Worm (Caenorhabditis elegans): Measurements from ENCODE around the gene rbm-7.

Gene rbm-7

ce11 chrIII:12931786-12932427 lies at the start of gene rbm-7:
rbm-7 (minus strand) TSS chrIII:12931867.
- no peak for TF ChIP-seq unc-62 (GFP tag; optimal IDR thresholded peaks at IDR 0.05)

DNA sequence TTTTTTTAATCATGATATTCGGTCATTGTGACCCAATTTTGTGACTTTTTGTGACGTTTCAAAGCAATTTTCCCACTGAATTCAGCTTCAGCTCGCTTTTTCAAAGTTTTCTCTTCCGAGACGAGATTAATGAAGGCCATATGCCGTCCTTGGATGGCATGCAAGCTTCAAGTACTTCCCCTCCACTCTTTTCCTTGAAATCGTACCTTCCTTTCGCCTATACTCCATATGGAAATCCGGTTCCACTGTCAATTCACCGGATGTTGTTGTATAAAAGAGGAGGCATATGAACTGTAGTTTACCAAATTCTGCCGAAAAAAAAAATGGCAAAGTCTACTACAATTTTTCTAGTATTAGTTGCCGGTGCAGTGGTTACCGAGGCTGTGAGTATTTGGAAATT lies 49.1 kb upstream of the rbm-7 start, which contains the start of gene ZK1010.4:
Gene ZK1010.4, plus strand, starts transcription at position 301 of the 400 bp plus-strand sequence.
- no peak for TF ChIP-seq unc-62 (GFP tag; optimal IDR thresholded peaks at IDR 0.05)

DNA sequence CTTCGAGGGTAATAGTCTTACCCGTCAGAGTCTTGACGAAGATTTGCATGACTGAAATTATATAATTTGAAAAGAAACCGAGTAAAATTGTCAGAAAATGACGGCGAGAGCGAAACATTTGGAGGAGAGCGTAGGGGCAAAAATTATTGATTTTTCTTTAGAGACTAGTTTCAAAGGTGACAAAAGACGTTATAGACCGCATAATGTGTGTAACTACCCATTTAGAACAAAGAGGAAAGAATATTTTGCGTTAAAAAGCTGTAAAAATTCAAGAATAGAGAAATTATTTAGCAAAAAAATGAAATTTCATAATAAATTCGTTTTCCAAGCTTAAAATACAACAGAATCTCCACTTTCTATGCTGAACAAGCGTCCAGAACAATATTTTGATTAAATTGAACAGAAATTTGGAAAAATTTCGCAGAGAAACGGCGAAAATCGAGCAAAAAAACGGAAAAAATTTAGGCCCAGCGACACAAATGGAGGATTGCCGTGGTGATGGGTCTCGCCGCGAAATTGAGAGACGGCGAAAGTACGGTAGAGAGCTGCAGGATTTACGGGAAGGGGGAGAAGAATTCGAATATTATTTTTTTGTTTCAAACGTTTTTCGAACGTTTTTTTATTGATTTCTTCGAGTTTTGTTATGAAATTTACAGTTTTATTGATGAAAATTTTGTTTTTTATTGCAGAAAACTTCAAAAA lies 47.0 kb upstream of the rbm-7 start, which contains the start of the genes ubq-2 and frg-1:
Gene ubq-2, minus strand, starts transcription at position 51 of the 702 bp plus-strand sequence.
Gene frg-1, plus strand, starts transcription at position 690 of the 702 bp plus-strand sequence.
- TF ChIP-seq unc-62 (GFP tag; optimal IDR thresholded peaks at IDR 0.05) = no peak

DNA sequence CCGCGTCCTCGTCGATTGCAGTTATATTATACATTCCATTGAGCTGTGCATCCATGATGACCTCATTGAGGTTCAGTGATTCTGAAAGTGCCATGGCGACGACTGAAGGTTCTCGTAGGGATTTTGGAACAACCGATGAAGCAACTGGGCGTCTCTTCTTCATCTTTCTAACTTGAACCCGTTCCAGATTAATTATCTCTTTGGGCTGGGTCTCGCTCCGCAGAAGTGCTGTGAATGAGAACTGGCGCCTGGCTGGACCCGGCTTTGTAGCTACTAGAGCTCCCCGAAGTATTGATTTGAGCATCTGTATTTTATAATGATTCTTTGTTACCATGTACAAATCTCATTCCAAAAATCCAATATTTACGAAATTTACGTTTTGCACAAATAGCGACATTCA lies 45.9 kb upstream of the rbm-7 start, which contains the start of gene ZK1010.2:
Gene ZK1010.2, minus strand, starts transcription at position 304 of the 400 bp plus-strand sequence.
- no peak for TF ChIP-seq unc-62 (GFP tag; optimal IDR thresholded peaks at IDR 0.05)

ce11 chrIII:12972398-12972797 lies 40.7 kb upstream of the rbm-7 start, which contains the start of gene bckd-1A:
bckd-1A (minus strand) TSS chrIII:12972498.
- no peak for TF ChIP-seq unc-62 (GFP tag; optimal IDR thresholded peaks at IDR 0.05)

DNA sequence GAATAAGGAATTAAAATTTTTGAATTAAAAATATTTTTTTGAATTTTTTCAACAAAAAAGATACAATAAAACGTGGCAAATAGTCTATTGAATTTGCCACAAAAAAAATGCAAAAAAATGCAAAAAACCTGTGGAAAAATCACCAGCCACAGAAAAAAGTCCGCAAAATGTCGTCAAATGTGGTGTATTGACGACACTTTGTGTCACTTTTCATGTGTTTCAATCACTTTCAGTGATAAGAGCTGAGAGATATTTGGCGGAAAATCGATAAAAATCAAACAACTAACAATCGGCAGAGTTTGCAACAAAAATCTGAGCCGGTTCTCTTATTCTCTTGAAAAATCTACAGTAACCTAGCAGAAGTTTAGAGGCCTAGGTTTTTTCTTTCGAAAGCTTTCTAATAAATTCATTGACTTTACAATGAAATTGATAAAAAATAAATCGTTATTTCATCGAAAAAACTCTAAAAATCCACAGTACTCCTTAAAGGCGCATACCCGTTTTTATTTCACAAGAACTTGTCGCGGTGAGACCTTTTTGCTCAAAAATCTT lies 40.2 kb upstream of the rbm-7 start:
- no peak for TF ChIP-seq unc-62 (GFP tag; optimal IDR thresholded peaks at IDR 0.05)

- TF ChIP-seq unc-62 (GFP tag; optimal IDR thresholded peaks at IDR 0.05) = no peak
These were observed 36.7 kb upstream of the rbm-7 start for ce11 chrIII:12968330-12968729.

DNA sequence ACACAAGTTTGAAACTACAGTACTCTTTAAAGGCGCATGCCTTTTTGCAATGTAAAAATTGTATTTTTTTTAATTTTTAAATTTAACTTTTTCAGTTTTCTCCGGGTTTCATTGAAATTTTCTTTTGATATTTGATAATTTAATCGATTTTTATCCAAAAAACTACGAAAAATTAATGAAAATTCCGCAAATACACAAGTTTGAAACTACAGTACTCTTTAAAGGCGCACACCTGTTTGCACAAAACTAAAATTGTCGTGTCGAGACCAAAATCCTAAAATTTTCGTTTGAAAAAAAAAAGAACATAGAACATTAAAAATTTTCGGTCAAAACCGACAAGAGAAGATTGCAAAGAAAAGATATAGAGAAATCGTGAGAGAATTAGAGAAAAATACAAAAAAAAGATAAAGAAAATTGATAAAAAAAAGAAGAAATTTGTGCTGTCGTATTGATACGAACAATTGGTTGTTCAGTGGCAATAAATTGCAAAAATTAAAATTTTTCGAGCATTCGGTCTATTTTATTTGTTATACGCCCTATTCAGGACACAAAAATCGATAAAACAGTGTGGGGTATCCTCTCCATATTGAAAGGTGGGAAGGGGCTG lies 35.9 kb upstream of the rbm-7 start:
- no peak for TF ChIP-seq unc-62 (GFP tag; optimal IDR thresholded peaks at IDR 0.05)

- no peak for TF ChIP-seq unc-62 (GFP tag; optimal IDR thresholded peaks at IDR 0.05)
These were observed 35.2 kb upstream of the rbm-7 start, which contains the start of gene ttm-1 for ce11 chrIII:12966895-12967294. ttm-1 (minus strand) TSS chrIII:12966995.

ce11 chrIII:12960705-12961104 lies 29.0 kb upstream of the rbm-7 start:
- no peak for TF ChIP-seq unc-62 (GFP tag; optimal IDR thresholded peaks at IDR 0.05)

DNA sequence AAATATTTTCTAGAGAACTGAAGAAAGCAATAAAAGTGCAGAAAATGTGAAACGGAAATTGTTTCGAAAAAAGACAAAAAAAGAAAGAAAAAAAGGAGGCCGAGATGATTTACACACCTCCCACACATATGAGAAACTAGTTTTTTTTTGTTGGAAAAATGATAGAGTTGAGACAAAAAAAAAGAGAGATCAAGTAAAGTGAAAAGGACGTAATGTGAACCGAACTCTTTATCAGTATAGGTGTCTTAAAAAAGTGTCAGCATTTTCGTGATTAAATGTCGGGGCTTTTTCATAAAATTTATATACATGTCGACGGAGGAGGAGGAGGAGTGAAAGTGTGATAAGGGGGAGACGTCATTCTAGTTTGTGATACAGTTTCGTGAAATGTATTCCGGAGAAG lies 27.6 kb upstream of the rbm-7 start:
- TF ChIP-seq unc-62 (GFP tag; optimal IDR thresholded peaks at IDR 0.05) = no peak

ce11 chrIII:12952615-12953014 lies 20.9 kb upstream of the rbm-7 start:
- no peak for TF ChIP-seq unc-62 (GFP tag; optimal IDR thresholded peaks at IDR 0.05)

DNA sequence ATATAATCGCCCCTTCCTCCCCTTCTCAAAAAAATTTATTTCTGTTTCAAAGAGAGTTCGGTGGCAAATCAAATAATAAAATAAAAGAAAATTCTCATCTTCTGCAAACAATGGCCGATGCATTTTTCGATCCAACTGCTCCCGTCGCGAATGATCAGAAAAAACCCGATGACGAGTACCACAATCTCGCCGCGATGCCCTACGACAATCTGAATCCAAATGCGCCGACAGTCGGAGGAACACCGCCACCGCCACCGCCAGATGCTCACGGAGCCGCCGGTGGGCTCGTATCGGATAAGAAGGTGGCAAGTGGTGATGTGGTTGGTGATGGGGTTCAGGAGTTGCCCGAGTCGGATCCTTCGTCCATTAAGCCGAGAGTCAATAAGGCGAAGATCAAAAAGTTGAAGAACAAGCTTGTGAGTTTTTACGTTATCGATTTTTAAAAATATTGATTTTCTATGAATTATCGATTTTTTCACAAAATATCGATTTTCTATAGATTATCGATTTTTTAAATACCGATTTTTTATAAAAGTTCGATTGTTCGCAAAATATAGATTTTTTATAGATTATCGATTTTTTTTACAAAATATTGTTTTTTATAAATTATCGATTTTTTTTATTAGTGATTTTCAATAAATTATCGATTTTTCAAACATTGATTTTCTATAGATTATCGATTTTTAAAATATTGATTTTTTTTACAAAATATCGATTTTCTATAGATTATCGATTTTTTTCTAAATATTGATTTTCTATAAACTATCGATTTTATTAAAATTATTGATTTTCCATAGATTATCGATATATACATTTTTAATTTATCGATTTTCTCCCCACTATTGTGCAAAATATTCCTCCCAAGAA lies 19.9 kb upstream of the rbm-7 start, which contains the start of gene Y39E4A.1:
Gene Y39E4A.1, plus strand, starts transcription at position 51 of the 867 bp plus-strand sequence.
- no peak for TF ChIP-seq unc-62 (GFP tag; optimal IDR thresholded peaks at IDR 0.05)

ce11 chrIII:12945072-12945471 lies 13.4 kb upstream of the rbm-7 start:
- TF ChIP-seq unc-62 (GFP tag; optimal IDR thresholded peaks at IDR 0.05) = no peak

- TF ChIP-seq unc-62 (GFP tag; optimal IDR thresholded peaks at IDR 0.05) = no peak
These were observed 12.4 kb upstream of the rbm-7 start for ce11 chrIII:12944064-12944463.
